Fruit fly (Drosophila melanogaster) whole organism, adult: ENCODE data around the gene CG42692.

Experiments
- CG11617 ChIP-seq: fragments of 200-800 bp; sonication (Bioruptor generic); optimal IDR thresholded peaks from 2 replicates; lab custom pipeline; 2017; ENCODE audit warnings: mild to moderate bottlenecking, missing biosample characterization, missing genetic modification reagents, missing genetic modification characterization
- CG7045 ChIP-seq: fragments of 200-800 bp; sonication (Bioruptor generic); optimal IDR thresholded peaks from 2 replicates; lab custom pipeline; 2017; ENCODE audit warnings: missing biosample characterization, mild to moderate bottlenecking, missing genetic modification characterization
- Crg-1 ChIP-seq: fragments of 200-800 bp; sonication (Bioruptor generic); optimal IDR thresholded peaks from 2 replicates; lab custom pipeline; 2016; ENCODE audit warnings: missing biosample characterization, missing genetic modification characterization
- bab1 ChIP-seq: fragments of 200-800 bp; sonication (Bioruptor generic); optimal IDR thresholded peaks from 3 replicates; lab custom pipeline; 2019; ENCODE audit warnings: missing biosample characterization, mild to moderate bottlenecking, missing genetic modification characterization, moderate library complexity
- cic ChIP-seq: fragments of 200-800 bp; sonication (Bioruptor generic); optimal IDR thresholded peaks from 2 replicates; lab custom pipeline; 2017; ENCODE audit warnings: missing biosample characterization, mild to moderate bottlenecking, missing genetic modification characterization, moderate library complexity
- kay ChIP-seq: fragments of 200-800 bp; sonication (Bioruptor generic); peaks from one replicate; lab custom pipeline; 2016; ENCODE audit warnings: missing biosample characterization, missing genetic modification characterization, borderline replicate concordance

- TF ChIP-seq kay (no peak), cic (GFP tag; lab: Kevin White, UChicago) (peak; percentile 41), CG11617 (GFP tag; lab: Kevin White, UChicago) (no peak), Crg-1 (GFP tag; lab: Kevin White, UChicago) (no peak), CG7045 (GFP tag; lab: Kevin White, UChicago) (no peak), bab1 (GFP tag; lab: Kevin White, UChicago) (no peak)
Measured at dm6 chr2L:13963467-13964122, 44.3 kb upstream of the CG42692 start, which contains the start of gene NimB1.
